Worm (Caenorhabditis elegans) whole organism, L3 larva: ENCODE data around the gene vab-1.
A peak's percentile ranks its signal among the peaks of the same experiment; 100 is the strongest.

Source experiments
- aly-2 ChIP-seq: fragments of 150-350 bp; optimal IDR thresholded peaks from 2 replicates; lab custom pipeline; 2014; ENCODE audit warnings: missing biosample characterization, missing genetic modification characterization
- ceh-16 ChIP-seq: sonication (generic microtip); optimal IDR thresholded peaks from 2 replicates; lab custom pipeline; 2017; ENCODE audit warnings: missing biosample characterization, missing genetic modification characterization
- ceh-28 ChIP-seq: fragments of 150-350 bp; optimal IDR thresholded peaks from 2 replicates; lab custom pipeline; 2014; ENCODE audit warnings: missing biosample characterization, missing genetic modification reagents, missing genetic modification characterization
- ceh-82 ChIP-seq: fragments of 150-350 bp; optimal IDR thresholded peaks from 2 replicates; lab custom pipeline; 2014; ENCODE audit warnings: missing biosample characterization, missing genetic modification characterization
- daf-12 ChIP-seq: fragments of 150-350 bp; optimal IDR thresholded peaks from 2 replicates; lab custom pipeline; 2014; ENCODE audit warnings: missing biosample characterization, missing genetic modification reagents, missing genetic modification characterization
- egl-27 ChIP-seq: sonication (generic microtip); optimal IDR thresholded peaks from 4 replicates; lab custom pipeline; 2017; ENCODE audit warnings: missing biosample characterization, missing genetic modification reagents, missing genetic modification characterization
- elt-1 ChIP-seq: fragments of 150-350 bp; optimal IDR thresholded peaks from 2 replicates; lab custom pipeline; 2014; ENCODE audit warnings: missing biosample characterization, missing genetic modification characterization
- elt-2 ChIP-seq: sonication (generic microtip); optimal IDR thresholded peaks from 2 replicates; lab custom pipeline; 2016; ENCODE audit warnings: missing genetic modification reagents, mild to moderate bottlenecking, missing genetic modification characterization, missing compliant biosample characterization
- elt-3 ChIP-seq, 3 experiments: fragments of 150-350 bp in 1 of 3; sonication (generic microtip) in 2 of 3; optimal IDR thresholded peaks; 2 replicates in 2 of 3; 4 replicates in 1 of 3; lab custom pipeline; 2014 to 2017; ENCODE audit warnings: missing biosample characterization in 3 of 3, missing genetic modification characterization in 3 of 3
- eor-1 ChIP-seq, 2 experiments: fragments of 150-350 bp; optimal IDR thresholded peaks; 2 replicates each; lab custom pipeline; 2014 to 2018; ENCODE audit warnings: missing biosample characterization in 2 of 2, missing genetic modification characterization in 2 of 2
- fkh-10 ChIP-seq: sonication (generic microtip); optimal IDR thresholded peaks from 2 replicates; lab custom pipeline; 2017; ENCODE audit warnings: missing biosample characterization, missing genetic modification reagents, missing genetic modification characterization
- hmg-11 ChIP-seq: sonication (generic microtip); optimal IDR thresholded peaks from 2 replicates; lab custom pipeline; 2016; ENCODE audit warnings: missing genetic modification characterization, missing compliant biosample characterization
- jun-1 ChIP-seq: fragments of 150-350 bp; optimal IDR thresholded peaks from 2 replicates; lab custom pipeline; 2014; ENCODE audit warnings: missing biosample characterization, missing genetic modification reagents, missing genetic modification characterization
- mdl-1 ChIP-seq: fragments of 150-350 bp; optimal IDR thresholded peaks from 2 replicates; lab custom pipeline; 2014; ENCODE audit warnings: missing biosample characterization, missing genetic modification characterization
- mml-1 ChIP-seq: fragments of 150-350 bp; sonication (generic microtip); optimal IDR thresholded peaks from 3 replicates; lab custom pipeline; 2014; ENCODE audit warnings: missing biosample characterization, missing genetic modification characterization
- nfya-1 ChIP-seq: sonication (generic microtip); optimal IDR thresholded peaks from 2 replicates; lab custom pipeline; 2017; ENCODE audit warnings: missing genetic modification characterization, mild to moderate bottlenecking, missing compliant biosample characterization, antibody characterized with exemption, moderate library complexity; ENCODE audit not compliant: insufficient read depth
- nhr-12 ChIP-seq: fragments of 150-350 bp; optimal IDR thresholded peaks from 2 replicates; lab custom pipeline; 2014; ENCODE audit warnings: missing biosample characterization, missing genetic modification characterization
- nhr-23 ChIP-seq: fragments of 150-350 bp; optimal IDR thresholded peaks from 2 replicates; lab custom pipeline; 2014; ENCODE audit warnings: missing biosample characterization, missing genetic modification reagents, missing genetic modification characterization
- nhr-237 ChIP-seq: fragments of 150-350 bp; optimal IDR thresholded peaks from 2 replicates; lab custom pipeline; 2014; ENCODE audit warnings: missing biosample characterization, missing genetic modification characterization
- nhr-25 ChIP-seq: sonication (generic microtip); optimal IDR thresholded peaks from 2 replicates; lab custom pipeline; 2017; ENCODE audit warnings: missing biosample characterization, missing genetic modification characterization
- nhr-43 ChIP-seq: sonication (generic microtip); optimal IDR thresholded peaks from 2 replicates; lab custom pipeline; 2016; ENCODE audit warnings: mild to moderate bottlenecking, missing genetic modification characterization, missing compliant biosample characterization; ENCODE audit not compliant: poor library complexity, severe bottlenecking
- nhr-76 ChIP-seq: fragments of 150-350 bp; sonication (generic microtip); optimal IDR thresholded peaks from 5 replicates; lab custom pipeline; 2014; ENCODE audit warnings: missing biosample characterization, missing genetic modification characterization
- pha-4 ChIP-seq: fragments of 150-350 bp; optimal IDR thresholded peaks from 2 replicates; lab custom pipeline; 2014; ENCODE audit warnings: missing biosample characterization, missing genetic modification reagents, missing genetic modification characterization
- pqm-1 ChIP-seq: fragments of 150-350 bp; optimal IDR thresholded peaks from 2 replicates; lab custom pipeline; 2017; ENCODE audit warnings: missing biosample characterization, missing genetic modification characterization, inconsistent platforms
- sea-2 ChIP-seq: fragments of 150-350 bp; sonication (generic microtip); optimal IDR thresholded peaks from 4 replicates; lab custom pipeline; 2014; ENCODE audit warnings: missing biosample characterization, missing genetic modification reagents, missing genetic modification characterization
- skn-1 ChIP-seq: fragments of 150-350 bp; optimal IDR thresholded peaks from 2 replicates; lab custom pipeline; 2014; ENCODE audit warnings: missing biosample characterization, missing genetic modification characterization
- snpc-4 ChIP-seq: fragments of 150-350 bp; optimal IDR thresholded peaks from 2 replicates; lab custom pipeline; 2014; ENCODE audit warnings: missing biosample characterization, missing genetic modification characterization
- tbx-2 ChIP-seq: sonication (generic microtip); optimal IDR thresholded peaks from 2 replicates; lab custom pipeline; 2016; ENCODE audit warnings: mild to moderate bottlenecking, missing genetic modification characterization, missing compliant biosample characterization
- unc-39 ChIP-seq: sonication (generic microtip); optimal IDR thresholded peaks from 4 replicates; lab custom pipeline; 2017; ENCODE audit warnings: missing biosample characterization, missing genetic modification characterization
- unc-62 ChIP-seq: fragments of 150-350 bp; sonication (generic microtip); optimal IDR thresholded peaks from 4 replicates; lab custom pipeline; 2014; ENCODE audit warnings: missing biosample characterization, missing genetic modification reagents, missing genetic modification characterization
- ztf-4 ChIP-seq: fragments of 150-350 bp; optimal IDR thresholded peaks from 2 replicates; lab custom pipeline; 2014; ENCODE audit warnings: missing biosample characterization, missing genetic modification characterization

Gene vab-1

DNA sequence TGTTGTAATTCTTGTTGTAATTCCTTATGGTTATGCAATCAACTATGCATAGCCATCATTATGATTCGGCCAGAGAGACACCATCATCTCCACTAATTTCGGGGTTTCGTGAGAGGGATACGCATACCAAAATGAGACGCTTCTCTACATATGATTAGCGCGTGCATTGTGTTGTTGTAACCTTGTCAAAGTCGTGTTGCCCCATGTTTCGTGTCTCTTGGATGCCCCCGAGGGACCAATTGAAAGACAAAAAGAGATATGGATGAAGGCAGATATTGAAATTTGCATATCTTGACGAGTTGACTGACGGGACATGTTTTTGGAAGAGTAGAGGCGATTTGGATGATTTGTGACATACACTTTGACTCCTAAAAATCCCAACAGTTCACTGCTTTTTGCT is 7.6 kb downstream of the vab-1 start:
- TF ChIP-seq nhr-237: no peak
- no peak for TF ChIP-seq skn-1 (tag; lab: Kevin White, UChicago)
- no peak for TF ChIP-seq unc-39 (tag; lab: Kevin White, UChicago)
- peak; percentile 58 for TF ChIP-seq unc-62 (GFP tag; lab: Kevin White, UChicago)
- TF ChIP-seq nfya-1 (tag; lab: Kevin White, UChicago): no peak
- TF ChIP-seq ceh-28 (tag; lab: Kevin White, UChicago): no peak
- no peak for TF ChIP-seq mml-1 (tag; lab: Kevin White, UChicago)

DNA sequence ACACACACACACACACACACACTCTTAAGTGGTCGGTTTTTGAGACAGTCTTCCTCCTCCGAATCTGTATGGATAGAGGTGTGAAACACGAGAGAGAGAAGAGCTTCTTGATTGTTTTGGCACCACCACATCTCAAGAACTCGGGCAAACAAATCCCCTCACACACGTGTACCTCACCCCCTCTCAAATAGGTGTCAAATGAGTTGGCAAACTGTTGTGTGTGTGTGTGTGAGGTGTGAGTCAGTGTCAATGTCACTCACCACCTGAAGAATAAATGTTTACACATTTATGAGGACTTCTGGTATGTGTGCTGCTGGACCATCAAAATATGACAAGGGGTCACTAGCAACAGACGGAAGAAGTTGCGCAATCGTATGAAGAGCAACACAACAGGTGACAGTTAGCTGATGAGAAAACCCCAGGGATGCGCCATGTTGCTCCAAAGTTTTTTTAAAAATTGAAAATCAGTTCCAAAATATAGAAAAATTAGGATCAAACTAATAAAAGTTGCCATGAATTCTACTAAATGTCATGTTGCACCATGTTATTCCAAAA is 8.2 kb downstream of the vab-1 start:
- TF ChIP-seq ceh-28 (tag; lab: Kevin White, UChicago) (no peak), ceh-16 (no peak), elt-2 (tag; lab: Kevin White, UChicago) (no peak), pha-4 (tag; lab: Kevin White, UChicago) (peak; percentile 77), eor-1 (tag; optimal IDR thresholded peaks at IDR 0.05; lab: Kevin White, UChicago) (no peak), ceh-82 (tag; lab: Kevin White, UChicago) (no peak)

DNA sequence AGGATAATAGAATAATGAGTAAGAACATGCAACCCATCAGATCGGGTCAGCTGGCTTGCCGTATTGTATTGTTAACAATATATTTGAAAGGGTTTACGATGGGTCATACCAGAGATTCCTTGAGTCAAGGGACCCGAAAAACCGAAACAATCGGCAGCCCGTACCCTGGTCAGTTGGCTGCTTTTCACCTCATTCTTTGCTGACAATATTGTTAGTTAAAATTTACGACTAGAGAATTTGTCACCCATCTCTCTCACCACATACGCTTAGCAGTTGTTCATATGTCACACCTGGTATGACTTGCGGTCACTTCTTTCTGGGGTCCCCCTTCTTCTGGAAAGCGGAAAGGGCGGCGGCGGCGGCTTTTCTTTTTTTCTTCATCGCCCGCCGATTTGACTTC is 9.3 kb downstream of the vab-1 start:
- TF ChIP-seq nhr-237: no peak
- TF ChIP-seq mml-1 (tag; lab: Kevin White, UChicago): no peak
- TF ChIP-seq aly-2 (tag; lab: Kevin White, UChicago): no peak
- TF ChIP-seq tbx-2 (tag; lab: Kevin White, UChicago): no peak
- no peak for TF ChIP-seq fkh-10 (GFP tag; lab: Kevin White, UChicago)
- TF ChIP-seq nhr-76 (tag; lab: Kevin White, UChicago): no peak
- TF ChIP-seq mdl-1: no peak

DNA sequence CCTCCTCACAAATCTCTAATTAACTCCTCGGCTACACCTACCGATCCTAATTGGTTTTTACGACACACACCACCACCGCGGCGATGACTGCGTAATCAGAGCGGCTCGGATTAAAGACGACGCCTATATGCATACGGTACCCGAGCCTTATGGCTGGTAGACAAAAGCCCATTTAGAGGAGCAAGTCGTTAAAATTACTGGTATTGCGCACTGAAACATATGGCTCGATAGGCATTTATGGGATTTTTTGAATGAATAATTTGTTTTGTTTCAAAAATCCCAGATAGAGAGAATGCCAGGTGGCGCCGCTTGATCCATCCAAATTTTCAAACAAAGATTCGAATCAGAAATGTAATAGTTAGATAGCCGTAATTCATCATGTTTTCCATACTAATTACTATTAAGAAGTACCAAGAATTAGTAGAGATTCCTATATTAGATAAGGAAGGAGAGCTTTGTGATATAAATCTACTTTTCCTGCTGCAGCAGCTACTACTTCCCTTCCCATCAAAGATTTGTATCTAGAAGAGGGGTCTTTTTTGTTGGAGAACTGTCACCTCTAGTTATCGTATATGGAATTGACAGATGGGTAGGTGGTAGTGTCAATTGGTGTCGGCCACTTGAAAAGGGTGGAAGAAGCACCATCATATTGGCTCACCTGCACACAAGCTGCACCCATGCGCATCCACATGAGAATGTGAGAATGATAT is 11.6 kb downstream of the vab-1 start:
- TF ChIP-seq sea-2 (no peak), elt-1 (peak; percentile 83)

DNA sequence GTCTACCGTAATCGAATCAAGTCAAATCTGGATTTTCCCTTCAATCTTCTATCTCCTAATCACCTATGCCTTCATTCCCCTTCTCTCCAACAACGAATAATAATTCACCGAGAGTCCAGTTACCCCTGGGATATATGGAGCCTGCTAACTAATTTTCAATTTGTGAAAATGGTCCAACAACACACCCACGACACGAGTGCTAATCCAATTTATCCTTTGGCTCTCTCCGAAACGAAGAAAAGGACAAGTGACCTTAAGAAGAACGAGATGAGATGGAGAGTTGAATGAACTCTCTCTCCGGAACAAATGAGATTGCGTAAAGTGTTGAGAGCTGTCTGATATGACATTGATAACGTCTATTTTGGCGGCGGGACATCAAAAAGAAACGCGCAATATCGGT is 12.5 kb downstream of the vab-1 start:
- TF ChIP-seq skn-1 (tag; lab: Kevin White, UChicago) (no peak), nhr-12 (tag; lab: Kevin White, UChicago) (no peak), nhr-25 (tag; lab: Kevin White, UChicago) (no peak), nhr-43 (tag; lab: Kevin White, UChicago) (no peak), nhr-23 (tag; lab: Kevin White, UChicago) (no peak), hmg-11 (tag; lab: Kevin White, UChicago) (no peak), mdl-1 (no peak)

DNA sequence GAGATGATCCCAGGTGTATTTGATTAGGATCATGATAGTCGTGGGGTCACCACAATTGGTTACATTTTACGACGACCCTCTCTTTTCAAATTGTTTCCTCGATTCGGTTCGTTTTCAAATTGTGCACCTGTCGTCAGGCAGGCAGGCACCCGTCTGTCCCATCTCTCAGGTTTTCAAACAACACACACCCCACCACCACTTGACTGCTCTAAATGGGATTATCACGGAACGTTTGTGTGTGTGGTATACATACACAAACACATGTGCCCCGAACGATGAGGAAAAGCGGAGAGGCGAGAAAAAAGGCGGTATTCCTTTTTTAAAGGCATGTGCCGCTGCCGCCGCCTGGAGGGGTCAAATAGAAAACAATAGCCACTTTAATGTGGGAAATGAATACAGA is 13.5 kb downstream of the vab-1 start:
- TF ChIP-seq daf-12 (tag; lab: Kevin White, UChicago) (no peak), nhr-25 (tag; lab: Kevin White, UChicago) (no peak), elt-3 (tag; optimal IDR thresholded peaks at IDR 0.05; lab: Kevin White, UChicago) (no peak), pqm-1 (tag; lab: Kevin White, UChicago) (no peak), tbx-2 (tag; lab: Kevin White, UChicago) (no peak), nhr-43 (tag; lab: Kevin White, UChicago) (no peak), hmg-11 (tag; lab: Kevin White, UChicago) (no peak), jun-1 (tag; lab: Kevin White, UChicago) (no peak), fkh-10 (GFP tag; lab: Kevin White, UChicago) (no peak), snpc-4 (no peak), ceh-16 (no peak), nhr-12 (tag; lab: Kevin White, UChicago) (no peak), nhr-76 (tag; lab: Kevin White, UChicago) (no peak), egl-27 (tag; lab: Kevin White, UChicago) (no peak), ztf-4 (no peak), unc-62 (GFP tag; lab: Kevin White, UChicago) (no peak)
